Fruit fly (Drosophila melanogaster) whole organism, embryonic: Measurements from ENCODE around the gene Bacc.

ENCODE experiments used
- Ada2b ChIP-seq: fragments of 200-800 bp; sonication (Bioruptor generic); IDR thresholded peaks from 2 replicates; pipeline ENCODE4 v1.3.6; 2022; ENCODE audit warnings: missing biosample characterization, missing genetic modification characterization
- C15 ChIP-seq: fragments of 200-800 bp; sonication (Bioruptor generic); IDR thresholded peaks from 3 replicates; pipeline ENCODE4 v1.3.6; 2022; ENCODE audit warnings: missing biosample characterization, missing genetic modification characterization
- CG11456 ChIP-seq: fragments of 200-800 bp; sonication (Bioruptor generic); IDR thresholded peaks from 3 replicates; pipeline ENCODE4 v1.3.6; 2022; ENCODE audit warnings: missing biosample characterization, missing genetic modification characterization
- CG11560 ChIP-seq: fragments of 200-800 bp; sonication (Bioruptor generic); IDR thresholded peaks from 3 replicates; pipeline ENCODE4 v1.3.6; 2022; ENCODE audit warnings: missing biosample characterization, missing genetic modification characterization
- CG13123 ChIP-seq: fragments of 200-800 bp; sonication (Bioruptor generic); optimal IDR thresholded peaks from 2 replicates; lab custom pipeline; 2016; ENCODE audit warnings: missing biosample characterization, missing genetic modification characterization
- CG14710 ChIP-seq: fragments of 200-800 bp; sonication (Bioruptor generic); optimal IDR thresholded peaks from 3 replicates; lab custom pipeline; 2019; ENCODE audit warnings: missing biosample characterization, mild to moderate bottlenecking, missing genetic modification characterization, moderate library complexity
- CG15514 ChIP-seq: fragments of 200-800 bp; sonication (Bioruptor generic); optimal IDR thresholded peaks from 3 replicates; lab custom pipeline; 2017; ENCODE audit warnings: missing biosample characterization, missing genetic modification characterization, mild to moderate bottlenecking, moderate library complexity, missing genetic modification reagents
- CG31365 ChIP-seq: fragments of 200-800 bp; sonication (Bioruptor generic); optimal IDR thresholded peaks from 2 replicates; lab custom pipeline; 2018; ENCODE audit warnings: missing biosample characterization, mild to moderate bottlenecking, missing genetic modification characterization
- CG32532 ChIP-seq: fragments of 200-800 bp; sonication (Bioruptor generic); IDR thresholded peaks from 2 replicates; pipeline ENCODE4 v1.3.6; 2022; ENCODE audit warnings: missing biosample characterization, missing genetic modification characterization
- CG3847 ChIP-seq: fragments of 200-800 bp; sonication (Bioruptor generic); IDR thresholded peaks from 2 replicates; pipeline ENCODE4 v1.3.6; 2022; ENCODE audit warnings: missing biosample characterization, missing genetic modification characterization
- CG4730 ChIP-seq: fragments of 200-800 bp; sonication (Bioruptor generic); IDR thresholded peaks from 2 replicates; pipeline ENCODE4 v1.3.6; 2022; ENCODE audit warnings: missing biosample characterization, missing genetic modification characterization
- CG6654 ChIP-seq: fragments of 200-800 bp; sonication (Bioruptor generic); optimal IDR thresholded peaks from 2 replicates; lab custom pipeline; 2017; ENCODE audit warnings: missing biosample characterization, mild to moderate bottlenecking, missing genetic modification characterization
- CG6683 ChIP-seq: fragments of 200-800 bp; sonication (Bioruptor generic); optimal IDR thresholded peaks from 2 replicates; lab custom pipeline; 2017; ENCODE audit warnings: missing biosample characterization, mild to moderate bottlenecking, missing genetic modification characterization, missing genetic modification reagents
- CG7745 ChIP-seq: fragments of 200-800 bp; sonication (Bioruptor generic); optimal IDR thresholded peaks from 2 replicates; lab custom pipeline; 2018; ENCODE audit warnings: missing biosample characterization, mild to moderate bottlenecking, missing genetic modification characterization, moderate library complexity
- Dbx ChIP-seq: fragments of 200-800 bp; sonication (Bioruptor generic); IDR thresholded peaks from 3 replicates; pipeline ENCODE4 v1.3.6; 2022; ENCODE audit warnings: missing biosample characterization, missing genetic modification characterization
- Ets65A ChIP-seq: fragments of 200-800 bp; sonication (Bioruptor generic); peaks from one replicate; lab custom pipeline; 2016; ENCODE audit warnings: missing biosample characterization, missing genetic modification characterization
- GATAe ChIP-seq: fragments of 200-800 bp; sonication (Bioruptor generic); conservative IDR thresholded peaks from 2 replicates; pipeline ENCODE4 v1.3.6; 2022; ENCODE audit warnings: missing biosample characterization, missing genetic modification characterization
- H2.0 ChIP-seq: fragments of 200-800 bp; sonication (Bioruptor generic); IDR thresholded peaks from 2 replicates; pipeline ENCODE4 v1.3.6; 2022; ENCODE audit warnings: missing biosample characterization, missing genetic modification characterization
- Hmx ChIP-seq: fragments of 200-800 bp; sonication (Bioruptor generic); optimal IDR thresholded peaks from 2 replicates; lab custom pipeline; 2016; ENCODE audit warnings: missing biosample characterization, missing genetic modification characterization
- Hr78 ChIP-seq, 2 experiments: fragments of 200-800 bp in 1 of 2; fragments of >200 bp in 1 of 2; sonication (Bioruptor generic) in 1 of 2; optimal IDR thresholded peaks; 2 replicates each; lab custom pipeline; 2017 to 2019; ENCODE audit warnings: missing biosample characterization in 2 of 2, missing genetic modification characterization in 2 of 2, mild to moderate bottlenecking in 1 of 2, moderate library complexity in 1 of 2
- Hsf ChIP-seq: fragments of 200-800 bp; sonication (Bioruptor generic); optimal IDR thresholded peaks from 3 replicates; lab custom pipeline; 2016; ENCODE audit warnings: missing biosample characterization, missing genetic modification characterization
- Max ChIP-seq: fragments of 200-800 bp; sonication (Bioruptor generic); optimal IDR thresholded peaks from 2 replicates; lab custom pipeline; 2016; ENCODE audit warnings: missing biosample characterization, mild to moderate bottlenecking, missing genetic modification characterization
- Med ChIP-seq: fragments of 200-800 bp; sonication (Bioruptor generic); peaks from one replicate; lab custom pipeline; 2016; ENCODE audit warnings: missing biosample characterization, missing genetic modification characterization, mild to moderate bottlenecking, inconsistent platforms, moderate library complexity
- Nf-YA ChIP-seq: fragments of 200-800 bp; sonication (Bioruptor generic); IDR thresholded peaks from 2 replicates; pipeline ENCODE4 v1.3.6; 2022; ENCODE audit warnings: missing biosample characterization, missing genetic modification characterization
- Nf-YC ChIP-seq: fragments of 200-800 bp; optimal IDR thresholded peaks from 3 replicates; lab custom pipeline; 2019; ENCODE audit warnings: missing biosample characterization, mild to moderate bottlenecking, missing genetic modification characterization, moderate library complexity
- Oaz ChIP-seq: fragments of 200-800 bp; sonication (Bioruptor generic); IDR thresholded peaks from 2 replicates; pipeline ENCODE4 v1.3.6; 2022; ENCODE audit warnings: missing biosample characterization, missing genetic modification characterization
- Ptx1 ChIP-seq: fragments of 200-800 bp; sonication (Bioruptor generic); IDR thresholded peaks from 2 replicates; pipeline ENCODE4 v1.3.6; 2022; ENCODE audit warnings: missing biosample characterization, missing genetic modification characterization
- Tbp ChIP-seq: fragments of >200 bp; optimal IDR thresholded peaks from 2 replicates; lab custom pipeline; 2018; ENCODE audit warnings: missing biosample characterization, missing genetic modification characterization
- Xbp1 ChIP-seq: fragments of 200-800 bp; sonication (Bioruptor generic); optimal IDR thresholded peaks from 3 replicates; lab custom pipeline; 2016; ENCODE audit warnings: missing biosample characterization, mild to moderate bottlenecking, missing genetic modification characterization
- ato ChIP-seq: fragments of 200-800 bp; sonication (Bioruptor generic); IDR thresholded peaks from 2 replicates; pipeline ENCODE4 v1.3.6; 2022; ENCODE audit warnings: missing biosample characterization, missing genetic modification characterization; ENCODE audit not compliant: partially characterized antibody
- btn ChIP-seq: fragments of 200-800 bp; sonication (Bioruptor generic); optimal IDR thresholded peaks from 2 replicates; lab custom pipeline; 2016; ENCODE audit warnings: missing biosample characterization, missing genetic modification characterization
- corto ChIP-seq: fragments of 200-800 bp; sonication (Bioruptor generic); optimal IDR thresholded peaks from 2 replicates; lab custom pipeline; 2016; ENCODE audit warnings: missing biosample characterization, mild to moderate bottlenecking, missing genetic modification characterization, moderate library complexity
- crp ChIP-seq, 2 experiments: fragments of 200-800 bp; sonication (Bioruptor generic); optimal IDR thresholded peaks; 2 replicates in 1 of 2; 3 replicates in 1 of 2; lab custom pipeline; 2017; ENCODE audit warnings: missing biosample characterization in 2 of 2, missing genetic modification characterization in 2 of 2, mild to moderate bottlenecking in 1 of 2, moderate library complexity in 1 of 2
- dmrt99B ChIP-seq: fragments of 200-800 bp; sonication (Bioruptor generic); optimal IDR thresholded peaks from 2 replicates; lab custom pipeline; 2018; ENCODE audit warnings: missing biosample characterization, mild to moderate bottlenecking, missing genetic modification characterization, moderate library complexity
- en ChIP-seq: fragments of 200-800 bp; sonication (Bioruptor generic); optimal IDR thresholded peaks from 2 replicates; lab custom pipeline; 2016; ENCODE audit warnings: missing biosample characterization, missing genetic modification characterization
- ewg ChIP-seq: fragments of 200-800 bp; sonication (Bioruptor generic); optimal IDR thresholded peaks from 3 replicates; lab custom pipeline; 2017; ENCODE audit warnings: mild to moderate bottlenecking, missing biosample characterization, missing genetic modification reagents, missing genetic modification characterization
- gcm2 ChIP-seq: fragments of 200-800 bp; sonication (Bioruptor generic); optimal IDR thresholded peaks from 2 replicates; lab custom pipeline; 2016; ENCODE audit warnings: missing biosample characterization, missing genetic modification characterization
- gsb-n ChIP-seq: fragments of 200-800 bp; sonication (Bioruptor generic); optimal IDR thresholded peaks from 3 replicates; lab custom pipeline; 2018; ENCODE audit warnings: missing biosample characterization, mild to moderate bottlenecking, missing genetic modification characterization
- gt ChIP-seq: fragments of 200-800 bp; sonication (Bioruptor generic); IDR thresholded peaks from 2 replicates; pipeline ENCODE4 v1.3.6; 2022; ENCODE audit warnings: missing biosample characterization, missing genetic modification characterization
- h ChIP-seq: fragments of >200 bp; optimal IDR thresholded peaks from 2 replicates; lab custom pipeline; 2017
- insv ChIP-seq, 2 experiments: fragments of 200-800 bp; sonication (Bioruptor generic); optimal IDR thresholded peaks; 3 replicates each; lab custom pipeline; 2016 to 2018; ENCODE audit warnings: missing biosample characterization in 2 of 2, missing genetic modification characterization in 2 of 2
- kah ChIP-seq: fragments of 200-800 bp; sonication (Bioruptor generic); optimal IDR thresholded peaks from 2 replicates; lab custom pipeline; 2018; ENCODE audit warnings: missing biosample characterization, mild to moderate bottlenecking, missing genetic modification characterization
- lola ChIP-seq, 3 experiments: fragments of >200 bp in 2 of 3; fragments of 200-800 bp in 1 of 3; sonication (Bioruptor generic) in 1 of 3; optimal IDR thresholded peaks; 2 replicates each; lab custom pipeline; 2017 to 2019; ENCODE audit warnings: missing biosample characterization in 3 of 3, missing genetic modification characterization in 3 of 3, mild to moderate bottlenecking in 1 of 3, moderate library complexity in 1 of 3
- mirr ChIP-seq: fragments of 200-800 bp; sonication (Bioruptor generic); optimal IDR thresholded peaks from 3 replicates; lab custom pipeline; 2018; ENCODE audit warnings: missing biosample characterization, mild to moderate bottlenecking, missing genetic modification characterization
- mld ChIP-seq: fragments of 200-800 bp; sonication (Bioruptor generic); IDR thresholded peaks from 3 replicates; pipeline ENCODE4 v1.3.6; 2022; ENCODE audit warnings: missing biosample characterization, missing genetic modification characterization; ENCODE audit not compliant: partially characterized antibody
- nerfin-1 ChIP-seq: fragments of 200-800 bp; sonication (Bioruptor generic); optimal IDR thresholded peaks from 3 replicates; lab custom pipeline; 2019; ENCODE audit warnings: missing biosample characterization, mild to moderate bottlenecking, missing genetic modification characterization, moderate library complexity
- nerfin-2 ChIP-seq: fragments of 200-800 bp; sonication (Bioruptor generic); IDR thresholded peaks from 2 replicates; pipeline ENCODE4 v1.3.6; 2022; ENCODE audit warnings: missing biosample characterization, missing genetic modification characterization; ENCODE audit not compliant: partially characterized antibody
- p53 ChIP-seq: fragments of 200-800 bp; sonication (Bioruptor generic); optimal IDR thresholded peaks from 2 replicates; lab custom pipeline; 2016; ENCODE audit warnings: missing biosample characterization, missing genetic modification characterization
- twi ChIP-seq: fragments of 200-800 bp; optimal IDR thresholded peaks from 2 replicates; lab custom pipeline; 2019; ENCODE audit warnings: missing biosample characterization, mild to moderate bottlenecking, missing genetic modification characterization, moderate library complexity
- wdn ChIP-seq: fragments of 200-800 bp; sonication (Bioruptor generic); IDR thresholded peaks from 2 replicates; pipeline ENCODE4 v1.3.6; 2022; ENCODE audit warnings: missing biosample characterization, missing genetic modification characterization
- zfh1 ChIP-seq: fragments of 200-800 bp; sonication (Bioruptor generic); IDR thresholded peaks from 3 replicates; pipeline ENCODE4 v1.3.6; 2022; ENCODE audit warnings: missing biosample characterization, missing genetic modification characterization

Gene Bacc

DNA sequence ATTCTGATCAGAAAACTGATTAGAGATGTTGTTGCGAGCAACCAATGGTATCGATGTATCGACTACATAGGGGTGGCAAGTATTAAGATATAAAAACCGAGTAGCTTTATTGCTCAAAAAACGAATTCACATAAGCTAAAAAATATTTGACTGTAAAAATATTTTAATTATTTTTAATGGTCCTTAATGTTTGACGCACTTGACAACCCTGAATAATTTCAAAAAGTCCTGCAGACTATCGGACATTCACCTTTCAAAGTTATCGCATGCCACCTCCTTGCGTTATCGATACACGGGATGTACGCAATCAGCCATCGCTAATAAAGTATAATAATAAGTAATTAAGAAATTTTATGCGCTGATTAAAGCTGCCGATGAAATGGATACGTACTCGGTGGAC, 7.4 kb downstream of the Bacc start, which contains the start of the genes HemK2, Snapin and Tnpo-SR (continued):
- TF ChIP-seq mirr (peak; percentile 76), Ada2b (GFP tag; lab: Robert Waterston, UW) (peak; percentile 91), GATAe (GFP tag; lab: Robert Waterston, UW) (peak; percentile 82), C15 (GFP tag; lab: Robert Waterston, UW) (peak; percentile 59; the same call in 1 of the 3 replicates), CG32532 (GFP tag; lab: Robert Waterston, UW) (peak; percentile 93), Tbp (GFP tag; lab: Kevin White, UChicago) (no peak), Dbx (GFP tag; lab: Robert Waterston, UW) (peak; percentile 95), Xbp1 (GFP tag; lab: Kevin White, UChicago) (peak; percentile 94), ato (GFP tag; lab: Robert Waterston, UW) (peak; percentile 76), CG6654 (peak; percentile 36), wdn (peak; percentile 91), zfh1 (GFP tag; lab: Robert Waterston, UW) (peak; percentile 96), CG13123 (GFP tag; lab: Kevin White, UChicago) (peak; percentile 82), gcm2 (GFP tag; lab: Kevin White, UChicago) (peak; percentile 74), dmrt99B (peak; percentile 88), CG7745 (tag; lab: Kevin White, UChicago) (peak; percentile 54), Max (GFP tag; lab: Kevin White, UChicago) (peak; percentile 91), insv (GFP tag; optimal IDR thresholded peaks at IDR 0.05; lab: Kevin White, UChicago) (peak; percentile 83 to 99), CG6683 (GFP tag; lab: Kevin White, UChicago) (peak; percentile 83), nerfin-2 (GFP tag; lab: Robert Waterston, UW) (peak; percentile 79; the same call in 1 of the 2 replicates), crp (GFP tag; optimal IDR thresholded peaks at IDR 0.05; lab: Kevin White, UChicago) (peak in 1 of 2 experiments; percentile 63), Hmx (GFP tag; lab: Kevin White, UChicago) (peak; percentile 46), Nf-YC (tag; lab: Kevin White, UChicago) (peak; percentile 86), CG3847 (GFP tag; lab: Robert Waterston, UW) (peak; percentile 96), corto (peak; percentile 87), gsb-n (peak; percentile 87), ewg (GFP tag; lab: Kevin White, UChicago) (peak; percentile 80), Hsf (GFP tag; lab: Kevin White, UChicago) (peak; percentile 93), CG11560 (peak; percentile 88), p53 (no peak), CG4730 (GFP tag; lab: Robert Waterston, UW) (peak; percentile 90), Oaz (peak; percentile 91), gt (GFP tag; lab: Robert Waterston, UW) (peak; percentile 91), Nf-YA (GFP tag; lab: Robert Waterston, UW) (peak; percentile 83), CG15514 (GFP tag; lab: Kevin White, UChicago) (peak; percentile 88), H2.0 (GFP tag; lab: Robert Waterston, UW) (peak; percentile 93), CG31365 (tag; lab: Kevin White, UChicago) (peak; percentile 22), lola (GFP tag; optimal IDR thresholded peaks at IDR 0.05; lab: Kevin White, UChicago) (peak in 1 of 3 experiments; percentile 88), CG11456 (GFP tag; lab: Robert Waterston, UW) (peak; percentile 95), btn (GFP tag; lab: Kevin White, UChicago) (peak; percentile 53), Hr78 (GFP tag; optimal IDR thresholded peaks at IDR 0.05; lab: Kevin White, UChicago) (no peak), nerfin-1 (peak; percentile 85), Ets65A (GFP tag; lab: Kevin White, UChicago) (peak; percentile 97), en (GFP tag; lab: Kevin White, UChicago) (peak; percentile 58), Ptx1 (GFP tag; lab: Robert Waterston, UW) (peak; percentile 96), h (lab: Kevin White, UChicago) (no peak), Med (GFP tag; lab: Kevin White, UChicago) (peak; percentile 98), CG14710 (tag; lab: Kevin White, UChicago) (peak; percentile 94), twi (peak; percentile 87), kah (GFP tag; lab: Kevin White, UChicago) (peak; percentile 68), mld (peak; percentile 87)
